Fruit fly (Drosophila melanogaster) whole organism, embryonic: ENCODE measurements around the gene wam.

Experiments used
- Blimp-1 ChIP-seq: fragments of 200-800 bp; sonication (Bioruptor generic); optimal IDR thresholded peaks from 3 replicates; lab custom pipeline; 2018; ENCODE audit warnings: missing biosample characterization, missing genetic modification characterization, mild to moderate bottlenecking, moderate library complexity, missing genetic modification reagents
- CG10267 ChIP-seq: fragments of 200-800 bp; sonication (Bioruptor generic); optimal IDR thresholded peaks from 2 replicates; lab custom pipeline; 2018; ENCODE audit warnings: missing biosample characterization, mild to moderate bottlenecking, missing genetic modification characterization, moderate library complexity
- CG10321 ChIP-seq: fragments of 200-800 bp; sonication (Bioruptor generic); IDR thresholded peaks from 2 replicates; pipeline ENCODE4 v1.3.6; 2022; ENCODE audit warnings: missing biosample characterization, missing genetic modification characterization
- CG10979 ChIP-seq: fragments of 200-800 bp; sonication (Bioruptor generic); optimal IDR thresholded peaks from 2 replicates; lab custom pipeline; 2018; ENCODE audit warnings: missing biosample characterization, mild to moderate bottlenecking, missing genetic modification characterization, moderate library complexity
- CG11695 ChIP-seq: fragments of 200-800 bp; sonication (Bioruptor generic); IDR thresholded peaks from 3 replicates; pipeline ENCODE4 v1.3.6; 2022; ENCODE audit warnings: missing biosample characterization, missing genetic modification characterization
- CG12071 ChIP-seq: fragments of 200-800 bp; sonication (Bioruptor generic); optimal IDR thresholded peaks from 3 replicates; lab custom pipeline; 2018; ENCODE audit warnings: missing biosample characterization, mild to moderate bottlenecking, missing genetic modification characterization
- CG12236 ChIP-seq: fragments of 200-800 bp; sonication (Bioruptor generic); optimal IDR thresholded peaks from 2 replicates; lab custom pipeline; 2016; ENCODE audit warnings: missing biosample characterization, missing genetic modification characterization
- CG31441 ChIP-seq: fragments of 200-800 bp; sonication (Bioruptor generic); IDR thresholded peaks from 2 replicates; pipeline ENCODE4 v1.3.6; 2022; ENCODE audit warnings: missing biosample characterization, missing genetic modification characterization
- CG4424 ChIP-seq: fragments of 200-800 bp; sonication (Bioruptor generic); optimal IDR thresholded peaks from 3 replicates; lab custom pipeline; 2016; ENCODE audit warnings: missing biosample characterization, missing genetic modification characterization
- CG4820 ChIP-seq: fragments of 200-800 bp; sonication (Bioruptor generic); optimal IDR thresholded peaks from 3 replicates; lab custom pipeline; 2016; ENCODE audit warnings: missing biosample characterization, missing genetic modification characterization
- CG5245 ChIP-seq: fragments of 200-800 bp; sonication (Bioruptor generic); optimal IDR thresholded peaks from 3 replicates; lab custom pipeline; 2016; ENCODE audit warnings: missing biosample characterization, missing genetic modification characterization
- CG5953 ChIP-seq: fragments of 200-800 bp; sonication (Bioruptor generic); IDR thresholded peaks from 2 replicates; pipeline ENCODE4 v1.3.6; 2022; ENCODE audit warnings: missing biosample characterization, missing genetic modification characterization
- CG6254 ChIP-seq: fragments of 200-800 bp; sonication (Bioruptor generic); optimal IDR thresholded peaks from 3 replicates; lab custom pipeline; 2017; ENCODE audit warnings: mild to moderate bottlenecking, missing biosample characterization, missing genetic modification reagents, missing genetic modification characterization
- CG6654 ChIP-seq: fragments of 200-800 bp; sonication (Bioruptor generic); optimal IDR thresholded peaks from 2 replicates; lab custom pipeline; 2017; ENCODE audit warnings: missing biosample characterization, mild to moderate bottlenecking, missing genetic modification characterization
- CG8765 ChIP-seq: fragments of 200-800 bp; sonication (Bioruptor generic); IDR thresholded peaks from 2 replicates; pipeline ENCODE4 v1.3.6; 2022; ENCODE audit warnings: missing biosample characterization, missing genetic modification characterization
- CG8924 ChIP-seq: fragments of 200-800 bp; optimal IDR thresholded peaks from 3 replicates; lab custom pipeline; 2019; ENCODE audit warnings: missing biosample characterization, mild to moderate bottlenecking, missing genetic modification characterization, moderate library complexity
- Chrac-16 ChIP-seq: fragments of 200-800 bp; sonication (Bioruptor generic); optimal IDR thresholded peaks from 3 replicates; lab custom pipeline; 2016; ENCODE audit warnings: missing biosample characterization, missing genetic modification characterization
- HHEX ChIP-seq: fragments of 200-800 bp; sonication (Bioruptor generic); optimal IDR thresholded peaks from 3 replicates; lab custom pipeline; 2017; ENCODE audit warnings: missing biosample characterization, mild to moderate bottlenecking, missing genetic modification characterization, missing genetic modification reagents
- Meics ChIP-seq: fragments of 200-800 bp; sonication (Bioruptor generic); optimal IDR thresholded peaks from 2 replicates; lab custom pipeline; 2017; ENCODE audit warnings: missing biosample characterization, mild to moderate bottlenecking, missing genetic modification characterization
- NfI ChIP-seq: fragments of 200-800 bp; sonication (Bioruptor generic); optimal IDR thresholded peaks from 3 replicates; lab custom pipeline; 2018; ENCODE audit warnings: missing biosample characterization, mild to moderate bottlenecking, missing genetic modification characterization, moderate library complexity
- Oli ChIP-seq: fragments of 200-800 bp; sonication (Bioruptor generic); optimal IDR thresholded peaks from 2 replicates; lab custom pipeline; 2018; ENCODE audit warnings: missing biosample characterization, mild to moderate bottlenecking, missing genetic modification characterization, moderate library complexity
- Pdp1 ChIP-seq, 2 experiments: fragments of 200-800 bp; sonication (Bioruptor generic); optimal IDR thresholded peaks; 3 replicates each; lab custom pipeline; 2016; ENCODE audit warnings: missing biosample characterization in 2 of 2, missing genetic modification characterization in 2 of 2, mild to moderate bottlenecking in 1 of 2, moderate library complexity in 1 of 2
- Sox102F ChIP-seq: fragments of 200-800 bp; sonication (Bioruptor generic); optimal IDR thresholded peaks from 2 replicates; lab custom pipeline; 2018; ENCODE audit warnings: missing biosample characterization, mild to moderate bottlenecking, missing genetic modification characterization, moderate library complexity
- Ssrp ChIP-seq: fragments of 200-800 bp; sonication (Bioruptor generic); optimal IDR thresholded peaks from 2 replicates; lab custom pipeline; 2018; ENCODE audit warnings: missing biosample characterization, mild to moderate bottlenecking, missing genetic modification characterization, moderate library complexity
- Usf ChIP-seq: fragments of 200-800 bp; sonication (Bioruptor generic); optimal IDR thresholded peaks from 2 replicates; lab custom pipeline; 2017; ENCODE audit warnings: missing genotype, missing biosample characterization, missing genetic modification characterization
- Vsx1 ChIP-seq: fragments of 200-800 bp; sonication (Bioruptor generic); optimal IDR thresholded peaks from 2 replicates; lab custom pipeline; 2017; ENCODE audit warnings: missing biosample characterization, mild to moderate bottlenecking, missing genetic modification characterization, missing genetic modification reagents
- Xbp1 ChIP-seq: fragments of 200-800 bp; sonication (Bioruptor generic); optimal IDR thresholded peaks from 3 replicates; lab custom pipeline; 2016; ENCODE audit warnings: missing biosample characterization, mild to moderate bottlenecking, missing genetic modification characterization
- ac ChIP-seq: fragments of 200-800 bp; sonication (Bioruptor generic); optimal IDR thresholded peaks from 3 replicates; lab custom pipeline; 2017; ENCODE audit warnings: missing biosample characterization, mild to moderate bottlenecking, missing genetic modification characterization
- bsh ChIP-seq, 2 experiments: fragments of 200-800 bp; sonication (Bioruptor generic); optimal IDR thresholded peaks; 2 replicates each; lab custom pipeline; 2017 to 2018; ENCODE audit warnings: mild to moderate bottlenecking in 2 of 2, missing biosample characterization in 2 of 2, missing genetic modification characterization in 2 of 2, moderate library complexity in 1 of 2
- caup ChIP-seq: fragments of 200-800 bp; sonication (Bioruptor generic); optimal IDR thresholded peaks from 3 replicates; lab custom pipeline; 2017; ENCODE audit warnings: missing biosample characterization, mild to moderate bottlenecking, missing genetic modification characterization, moderate library complexity; ENCODE audit not compliant: severe bottlenecking
- corto ChIP-seq: fragments of 200-800 bp; sonication (Bioruptor generic); optimal IDR thresholded peaks from 2 replicates; lab custom pipeline; 2016; ENCODE audit warnings: missing biosample characterization, mild to moderate bottlenecking, missing genetic modification characterization, moderate library complexity
- dan ChIP-seq: fragments of 200-800 bp; sonication (Bioruptor generic); IDR thresholded peaks from 2 replicates; pipeline ENCODE4 v1.3.6; 2022; ENCODE audit warnings: missing biosample characterization, missing genetic modification characterization
- gem ChIP-seq: fragments of 200-800 bp; sonication (Bioruptor generic); optimal IDR thresholded peaks from 2 replicates; lab custom pipeline; 2019; ENCODE audit warnings: missing biosample characterization, mild to moderate bottlenecking, missing genetic modification characterization, moderate library complexity
- grau ChIP-seq: fragments of 200-800 bp; optimal IDR thresholded peaks from 3 replicates; lab custom pipeline; 2019; ENCODE audit warnings: missing biosample characterization, mild to moderate bottlenecking, missing genetic modification characterization, moderate library complexity
- insv ChIP-seq, 2 experiments: fragments of 200-800 bp; sonication (Bioruptor generic); optimal IDR thresholded peaks; 3 replicates each; lab custom pipeline; 2016 to 2018; ENCODE audit warnings: missing biosample characterization in 2 of 2, missing genetic modification characterization in 2 of 2
- kay ChIP-seq: fragments of 200-800 bp; sonication (Bioruptor generic); optimal IDR thresholded peaks from 2 replicates; lab custom pipeline; 2016; ENCODE audit warnings: missing biosample characterization, missing genetic modification characterization
- lab ChIP-seq: fragments of 200-800 bp; sonication (Bioruptor generic); optimal IDR thresholded peaks from 3 replicates; lab custom pipeline; 2017; ENCODE audit warnings: missing biosample characterization, missing genetic modification characterization, mild to moderate bottlenecking, moderate library complexity, missing genetic modification reagents
- sisA ChIP-seq: fragments of 200-800 bp; sonication (Bioruptor generic); IDR thresholded peaks from 2 replicates; pipeline ENCODE4 v1.3.6; 2022; ENCODE audit warnings: missing biosample characterization, missing genetic modification characterization
- slbo ChIP-seq: fragments of 200-800 bp; sonication (Bioruptor generic); IDR thresholded peaks from 2 replicates; pipeline ENCODE4 v1.3.6; 2022; ENCODE audit warnings: missing biosample characterization, missing genetic modification characterization
- sqz ChIP-seq: fragments of 200-800 bp; sonication (Bioruptor generic); optimal IDR thresholded peaks from 3 replicates; lab custom pipeline; 2018; ENCODE audit warnings: missing biosample characterization, mild to moderate bottlenecking, missing genetic modification characterization
- tgo ChIP-seq: fragments of 200-800 bp; sonication (Bioruptor generic); IDR thresholded peaks from 3 replicates; pipeline ENCODE4 v1.3.6; 2022; ENCODE audit warnings: missing biosample characterization, missing genetic modification characterization
- unpg ChIP-seq: fragments of 200-800 bp; sonication (Bioruptor generic); optimal IDR thresholded peaks from 3 replicates; lab custom pipeline; 2018; ENCODE audit warnings: missing biosample characterization, mild to moderate bottlenecking, missing genetic modification characterization, moderate library complexity
- vvl ChIP-seq: fragments of 200-800 bp; sonication (Bioruptor generic); IDR thresholded peaks from 2 replicates; pipeline ENCODE4 v1.3.6; 2022; ENCODE audit warnings: missing biosample characterization, missing genetic modification characterization
- zf30C ChIP-seq: fragments of 200-800 bp; sonication (Bioruptor generic); optimal IDR thresholded peaks from 3 replicates; lab custom pipeline; 2018; ENCODE audit warnings: missing biosample characterization, mild to moderate bottlenecking, missing genetic modification characterization

Gene wam

DNA sequence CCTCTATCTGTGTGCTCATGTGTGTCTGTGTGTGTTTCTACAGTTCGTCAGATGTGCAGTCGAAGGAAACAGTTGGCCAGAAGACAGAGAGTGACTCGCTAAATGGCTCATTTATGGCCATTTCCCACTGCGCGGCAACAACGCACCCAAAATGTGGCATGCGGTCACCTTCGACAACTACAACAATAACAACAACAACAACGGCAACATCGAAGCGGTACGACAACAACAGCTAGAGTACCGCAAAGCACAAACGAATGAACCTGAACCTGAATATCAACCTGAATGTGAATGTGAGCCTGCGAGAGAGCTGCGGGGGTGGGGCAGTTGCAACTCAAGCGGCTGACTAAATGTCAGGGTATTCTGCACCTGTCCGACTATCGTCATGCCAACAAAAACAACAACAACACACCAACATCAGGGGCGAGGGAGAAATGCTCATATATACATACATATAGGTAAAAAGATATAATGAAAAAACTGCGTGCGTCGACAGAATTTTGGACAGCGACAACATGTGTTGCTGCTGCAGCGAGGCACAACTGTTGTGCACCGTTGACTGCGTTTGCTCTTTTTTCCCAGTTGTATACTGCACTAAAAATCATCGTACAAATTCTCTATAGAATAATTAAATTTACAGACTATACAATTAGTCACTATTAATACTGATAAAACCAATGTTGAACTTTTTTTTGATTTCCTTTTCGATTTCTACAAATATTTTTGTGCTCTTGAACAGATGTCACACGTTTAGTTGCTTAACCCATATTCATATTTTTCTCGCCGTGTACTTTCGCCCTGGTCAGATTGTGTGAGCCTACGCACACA is 12.5 kb upstream of the wam start (continued):
- TF ChIP-seq Usf (GFP tag; lab: Kevin White, UChicago): peak; percentile 48
- TF ChIP-seq CG12236 (GFP tag; lab: Kevin White, UChicago): peak; percentile 22
- TF ChIP-seq dan (GFP tag; lab: Robert Waterston, UW): no peak
- TF ChIP-seq ac (GFP tag; lab: Kevin White, UChicago): peak; percentile 65
- TF ChIP-seq CG6654 (GFP tag; lab: Kevin White, UChicago): no peak
- peak; percentile 74 for TF ChIP-seq CG8765 (GFP tag; lab: Robert Waterston, UW)
- TF ChIP-seq CG6254 (GFP tag; lab: Kevin White, UChicago): peak; percentile 2

DNA sequence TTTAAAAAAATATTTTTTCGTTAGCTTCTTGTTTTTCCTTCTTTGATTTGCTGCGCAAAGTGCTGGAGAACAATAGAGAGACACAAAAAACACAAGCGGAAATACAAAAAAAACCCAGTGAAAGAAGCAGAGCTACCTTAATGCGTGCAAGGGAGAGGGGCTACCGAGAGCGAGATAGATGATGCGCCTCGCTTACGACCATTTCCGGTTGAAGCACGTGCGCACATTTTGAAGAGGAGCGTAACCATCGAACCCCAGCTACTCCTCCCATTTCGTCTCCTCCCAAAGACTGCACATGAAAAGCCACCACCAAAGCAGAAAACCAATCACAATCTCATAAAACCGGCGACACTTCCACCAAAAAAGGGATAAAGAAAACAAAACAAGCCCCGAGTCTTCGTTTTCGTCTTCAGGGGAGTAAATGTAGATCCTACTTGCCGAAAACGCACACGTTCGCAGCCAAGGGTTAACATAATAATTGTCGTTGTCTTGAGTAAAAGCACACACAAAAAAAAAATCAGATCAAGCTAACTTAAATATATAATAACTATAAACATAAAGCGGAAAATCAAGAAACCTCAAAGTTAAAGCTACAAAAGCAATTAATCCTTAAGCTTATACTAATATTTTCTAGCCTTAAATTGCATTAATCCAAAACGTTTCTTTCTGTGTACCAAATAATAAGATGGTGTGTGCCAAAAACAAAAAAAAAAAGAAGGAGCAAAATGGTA is 9.4 kb upstream of the wam start:
- TF ChIP-seq CG10979 (tag; lab: Kevin White, UChicago): peak; percentile 69
- TF ChIP-seq vvl (GFP tag; lab: Robert Waterston, UW): peak; percentile 15; the same call in 1 of the 2 replicates
- peak; percentile 15 for TF ChIP-seq CG5245 (GFP tag; lab: Kevin White, UChicago)
- TF ChIP-seq slbo (GFP tag; lab: Robert Waterston, UW): 0 out of 2 replicates have a peak, but pooled peaks have one; percentile 24
- TF ChIP-seq CG8924: peak; percentile 23
- TF ChIP-seq caup (GFP tag; lab: Kevin White, UChicago): peak; percentile 13
- TF ChIP-seq insv (GFP tag; optimal IDR thresholded peaks at IDR 0.05; lab: Kevin White, UChicago): no peak
- TF ChIP-seq kay (GFP tag; lab: Kevin White, UChicago): peak; percentile 13
- peak; percentile 38; the same call in 1 of the 2 replicates for TF ChIP-seq CG31441 (GFP tag; lab: Robert Waterston, UW)
- TF ChIP-seq Sox102F (GFP tag; lab: Kevin White, UChicago): peak; percentile 55
- TF ChIP-seq CG5953: 0 out of 2 replicates have a peak, but pooled peaks have one; percentile 6
- peak; percentile 45 for TF ChIP-seq Ssrp
- TF ChIP-seq unpg (GFP tag; lab: Kevin White, UChicago): peak; percentile 43
- peak; percentile 43; the same call in 1 of the 2 replicates for TF ChIP-seq CG10321
- TF ChIP-seq lab (GFP tag; lab: Kevin White, UChicago): peak; percentile 58
- no peak for TF ChIP-seq Pdp1 (GFP tag; optimal IDR thresholded peaks at IDR 0.05; lab: Kevin White, UChicago)
- TF ChIP-seq bsh (GFP tag; optimal IDR thresholded peaks at IDR 0.05; lab: Kevin White, UChicago): peak in 1 of 2 experiments; percentile 66
- peak; percentile 37 for TF ChIP-seq Chrac-16
- TF ChIP-seq sqz: peak; percentile 55
- peak; percentile 38 for TF ChIP-seq Xbp1 (GFP tag; lab: Kevin White, UChicago)
- TF ChIP-seq CG10267 (tag; lab: Kevin White, UChicago): peak; percentile 45
- TF ChIP-seq Oli (tag; lab: Kevin White, UChicago): peak; percentile 18
- TF ChIP-seq grau: peak; percentile 14
- 0 out of 3 replicates have a peak, but pooled peaks have one; percentile 33 for TF ChIP-seq tgo (GFP tag; lab: Robert Waterston, UW)
- peak; percentile 9 for TF ChIP-seq corto (GFP tag; lab: Kevin White, UChicago)
- peak; percentile 29 for TF ChIP-seq CG12071 (GFP tag; lab: Kevin White, UChicago)
- peak; percentile 17 for TF ChIP-seq zf30C (GFP tag; lab: Kevin White, UChicago)
- TF ChIP-seq NfI: peak; percentile 38
- TF ChIP-seq HHEX (GFP tag; lab: Kevin White, UChicago): peak; percentile 50
- peak; percentile 37; the same call in 1 of the 2 replicates for TF ChIP-seq sisA (GFP tag; lab: Robert Waterston, UW)
- TF ChIP-seq Vsx1 (GFP tag; lab: Kevin White, UChicago): peak; percentile 18
- TF ChIP-seq CG4820 (GFP tag; lab: Kevin White, UChicago): peak; percentile 13
- TF ChIP-seq Meics (GFP tag; lab: Kevin White, UChicago): peak; percentile 24
- TF ChIP-seq CG11695 (GFP tag; lab: Robert Waterston, UW): 0 out of 3 replicates have a peak, but pooled peaks have one; percentile 11
- TF ChIP-seq gem: peak; percentile 72
- TF ChIP-seq Blimp-1: peak; percentile 51
- TF ChIP-seq CG4424 (GFP tag; lab: Kevin White, UChicago): peak; percentile 45
